Fruit fly (Drosophila melanogaster) whole organism, prepupa: ENCODE data around the gene CG15203.

ENCODE experiments used
- CG11902 ChIP-seq: fragments of 200-800 bp; sonication (Bioruptor generic); optimal IDR thresholded peaks from 3 replicates; lab custom pipeline; 2016; ENCODE audit warnings: missing biosample characterization, missing genetic modification characterization
- CG16779 ChIP-seq: fragments of 200-800 bp; sonication (Bioruptor generic); optimal IDR thresholded peaks from 3 replicates; lab custom pipeline; 2017; ENCODE audit warnings: missing biosample characterization, mild to moderate bottlenecking, missing genetic modification characterization
- Ets96B ChIP-seq: fragments of 200-800 bp; optimal IDR thresholded peaks from 2 replicates; lab custom pipeline; 2019; ENCODE audit warnings: missing biosample characterization, mild to moderate bottlenecking, missing genetic modification characterization, moderate library complexity
- OdsH ChIP-seq: fragments of 200-800 bp; sonication (Bioruptor generic); optimal IDR thresholded peaks from 3 replicates; lab custom pipeline; 2016; ENCODE audit warnings: missing biosample characterization, missing genetic modification characterization
- Sox14 ChIP-seq: fragments of 200-800 bp; sonication (Bioruptor generic); optimal IDR thresholded peaks from 3 replicates; lab custom pipeline; 2016; ENCODE audit warnings: missing biosample characterization, missing genetic modification characterization
- achi ChIP-seq: fragments of 200-800 bp; sonication (Bioruptor generic); optimal IDR thresholded peaks from 3 replicates; lab custom pipeline; 2016; ENCODE audit warnings: missing biosample characterization, missing genetic modification characterization
- fd85E ChIP-seq: fragments of 200-800 bp; sonication (Bioruptor generic); optimal IDR thresholded peaks from 3 replicates; lab custom pipeline; 2016; ENCODE audit warnings: missing biosample characterization, missing genetic modification characterization
- net ChIP-seq: fragments of 200-800 bp; sonication (Bioruptor generic); optimal IDR thresholded peaks from 3 replicates; lab custom pipeline; 2016; ENCODE audit warnings: missing biosample characterization, missing genetic modification characterization
- salr ChIP-seq, 2 experiments: fragments of 200-800 bp; sonication (Bioruptor generic); optimal IDR thresholded peaks; 3 replicates each; lab custom pipeline; 2016 to 2018; ENCODE audit warnings: missing biosample characterization in 2 of 2, missing genetic modification characterization in 2 of 2, mild to moderate bottlenecking in 1 of 2

DNA sequence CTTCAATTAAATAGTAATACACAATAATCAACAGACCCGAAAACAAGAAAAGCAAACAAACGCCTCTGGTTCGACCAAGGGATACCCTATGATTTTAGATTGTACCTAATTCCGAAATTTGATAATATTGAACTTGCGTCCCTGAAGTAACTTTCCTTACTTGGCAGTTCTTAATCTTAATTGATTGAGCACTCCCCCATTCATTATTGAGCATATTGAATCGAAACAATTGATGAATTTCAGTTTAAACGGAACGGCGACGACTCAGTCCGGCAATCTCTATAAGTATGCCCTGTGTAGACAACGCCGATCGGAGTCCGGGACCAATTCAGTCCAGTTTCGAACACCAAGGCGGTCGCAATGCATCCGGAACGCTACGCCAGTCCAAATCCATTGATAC lies at the start of gene CG15203:
- TF ChIP-seq Sox14 (GFP tag; lab: Kevin White, UChicago) (no peak), CG16779 (tag; lab: Kevin White, UChicago) (no peak), achi (GFP tag; lab: Kevin White, UChicago) (no peak), fd85E (no peak), net (no peak), salr (GFP tag; optimal IDR thresholded peaks at IDR 0.05; lab: Kevin White, UChicago) (no peak), CG11902 (GFP tag; lab: Kevin White, UChicago) (no peak), Ets96B (tag; lab: Kevin White, UChicago) (no peak), OdsH (GFP tag; lab: Kevin White, UChicago) (no peak)
